Worm (Caenorhabditis elegans) whole organism, L4/young adult: Measurements from ENCODE around the gene fut-3.
A peak's percentile ranks its signal among the peaks of the same experiment; 100 is the strongest.

ENCODE experiments used
- W03F9.2 ChIP-seq: fragments of 150-350 bp; optimal IDR thresholded peaks from 2 replicates; lab custom pipeline; 2014; ENCODE audit warnings: missing biosample characterization, missing genetic modification characterization
- dao-5 ChIP-seq: sonication (generic microtip); optimal IDR thresholded peaks from 2 replicates; lab custom pipeline; 2016; ENCODE audit warnings: missing genotype, missing genetic modification characterization, moderate library complexity, missing compliant biosample characterization
- him-1 ChIP-seq: sonication (generic microtip); optimal IDR thresholded peaks from 2 replicates; lab custom pipeline; 2016; ENCODE audit warnings: missing genotype, missing genetic modification reagents, missing genetic modification characterization, missing compliant biosample characterization

Gene fut-3

ce11 chrII:5659675-5660074, at the start of gene fut-3:
Gene fut-3 (minus strand): TSS chrII:5659775.
- TF ChIP-seq dao-5 (tag; lab: Kevin White, UChicago) = no peak
- TF ChIP-seq W03F9.2 (tag; lab: Kevin White, UChicago) = no peak
- TF ChIP-seq him-1 (tag; lab: Kevin White, UChicago) = no peak

ce11 chrII:5708154-5708553, 48.6 kb upstream of the fut-3 start:
- no peak for TF ChIP-seq W03F9.2 (tag; lab: Kevin White, UChicago)
- TF ChIP-seq dao-5 (tag; lab: Kevin White, UChicago) = no peak
- no peak for TF ChIP-seq him-1 (tag; lab: Kevin White, UChicago)

- TF ChIP-seq dao-5 (tag; lab: Kevin White, UChicago) (no peak), him-1 (tag; lab: Kevin White, UChicago) (no peak), W03F9.2 (tag; lab: Kevin White, UChicago) (no peak)
Measured at ce11 chrII:5707532-5707931, 48.0 kb upstream of the fut-3 start, which contains the start of gene osta-2. Gene osta-2 (plus strand): TSS chrII:5707691.

- TF ChIP-seq him-1 (tag; lab: Kevin White, UChicago) (no peak), dao-5 (tag; lab: Kevin White, UChicago) (no peak), W03F9.2 (tag; lab: Kevin White, UChicago) (no peak)
Measured at ce11 chrII:5704479-5704878, 44.9 kb upstream of the fut-3 start.

- TF ChIP-seq dao-5 (tag; lab: Kevin White, UChicago) = no peak
- TF ChIP-seq W03F9.2 (tag; lab: Kevin White, UChicago) = no peak
- TF ChIP-seq him-1 (tag; lab: Kevin White, UChicago) = no peak
Measured at ce11 chrII:5702611-5703192, 43.1 kb upstream of the fut-3 start.

- TF ChIP-seq dao-5 (tag; lab: Kevin White, UChicago) (no peak), W03F9.2 (tag; lab: Kevin White, UChicago) (peak; percentile 52), him-1 (tag; lab: Kevin White, UChicago) (peak; percentile 40)
Measured at ce11 chrII:5701485-5701884, 41.9 kb upstream of the fut-3 start.

ce11 chrII:5698869-5699268, 39.3 kb upstream of the fut-3 start, which contains the start of the genes C25H3.10 and C25H3.1:
Gene C25H3.10 (minus strand): TSS chrII:5698969.
Gene C25H3.1 (plus strand): TSS chrII:5699071.
- TF ChIP-seq W03F9.2 (tag; lab: Kevin White, UChicago) (no peak), dao-5 (tag; lab: Kevin White, UChicago) (no peak)

- TF ChIP-seq him-1 (tag; lab: Kevin White, UChicago) = no peak
- TF ChIP-seq W03F9.2 (tag; lab: Kevin White, UChicago) = no peak
- no peak for TF ChIP-seq dao-5 (tag; lab: Kevin White, UChicago)
Measured at ce11 chrII:5698254-5698653, 38.7 kb upstream of the fut-3 start.

- TF ChIP-seq him-1 (tag; lab: Kevin White, UChicago) (no peak), W03F9.2 (tag; lab: Kevin White, UChicago) (no peak), dao-5 (tag; lab: Kevin White, UChicago) (no peak)
Measured at ce11 chrII:5697338-5697737, 37.8 kb upstream of the fut-3 start.

- TF ChIP-seq dao-5 (tag; lab: Kevin White, UChicago) = no peak
- TF ChIP-seq W03F9.2 (tag; lab: Kevin White, UChicago) = no peak
- TF ChIP-seq him-1 (tag; lab: Kevin White, UChicago) = no peak
Measured at ce11 chrII:5696218-5696617, 36.6 kb upstream of the fut-3 start.

ce11 chrII:5694798-5695197, 35.2 kb upstream of the fut-3 start, which contains the start of gene C25H3.14:
Gene C25H3.14 (plus strand): TSS chrII:5695098.
- no peak for TF ChIP-seq dao-5 (tag; lab: Kevin White, UChicago)
- TF ChIP-seq W03F9.2 (tag; lab: Kevin White, UChicago) = no peak
- TF ChIP-seq him-1 (tag; lab: Kevin White, UChicago) = no peak

- TF ChIP-seq dao-5 (tag; lab: Kevin White, UChicago) = no peak
- TF ChIP-seq him-1 (tag; lab: Kevin White, UChicago) = no peak
- no peak for TF ChIP-seq W03F9.2 (tag; lab: Kevin White, UChicago)
Measured at ce11 chrII:5693893-5694292, 34.3 kb upstream of the fut-3 start, which contains the start of gene C25H3.3. Gene C25H3.3 (plus strand): TSS chrII:5694193.

- TF ChIP-seq him-1 (tag; lab: Kevin White, UChicago) (no peak), dao-5 (tag; lab: Kevin White, UChicago) (no peak), W03F9.2 (tag; lab: Kevin White, UChicago) (no peak)
Measured at ce11 chrII:5691216-5691771, 31.7 kb upstream of the fut-3 start, which contains the start of the genes ndub-5 and eif-2D. Gene ndub-5 (minus strand): TSS chrII:5691353. Gene eif-2D (plus strand): TSS chrII:5691721.

- no peak for TF ChIP-seq W03F9.2 (tag; lab: Kevin White, UChicago)
- no peak for TF ChIP-seq dao-5 (tag; lab: Kevin White, UChicago)
- no peak for TF ChIP-seq him-1 (tag; lab: Kevin White, UChicago)
Measured at ce11 chrII:5688959-5689358, 29.4 kb upstream of the fut-3 start, which contains the start of gene C25H3.11. Gene C25H3.11 (minus strand): TSS chrII:5689040.
